Fruit fly (Drosophila melanogaster): Measurements from ENCODE around the gene CG42394.

CG42394 gene

DNA sequence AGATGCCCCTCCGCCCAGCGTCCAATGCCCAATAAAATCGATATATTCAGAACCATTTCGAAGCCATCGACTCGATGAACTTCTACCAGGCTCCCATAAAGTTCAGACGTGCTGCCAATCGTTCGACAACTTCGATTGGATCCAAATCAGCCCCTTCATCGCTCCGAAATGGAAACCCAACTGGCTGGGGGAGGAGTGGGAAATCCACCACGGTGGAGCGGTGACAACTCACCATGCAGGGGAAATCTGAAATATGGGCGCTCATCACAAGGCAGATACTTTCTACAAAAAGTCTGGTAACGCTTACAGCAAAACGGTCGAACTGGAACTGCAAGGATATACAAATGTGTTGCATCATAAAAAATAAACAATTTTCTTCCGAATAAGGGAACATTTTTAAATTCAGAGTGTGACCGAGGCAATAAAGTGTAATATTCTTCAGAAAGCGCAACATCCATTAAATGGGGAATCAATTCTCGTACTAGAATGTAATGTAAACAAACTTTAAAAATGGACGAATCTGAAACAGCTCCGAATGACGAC, 2.7 kb downstream of the CG42394 start, which contains the start of gene CG4565 (continued):
- TF ChIP-seq CG2875 (GFP tag; optimal IDR thresholded peaks at IDR 0.05) (no peak), BtbVII (GFP tag; optimal IDR thresholded peaks at IDR 0.05) (no peak), CG12155 (GFP tag; optimal IDR thresholded peaks at IDR 0.05) (no peak), tgo (GFP tag; IDR thresholded peaks at IDR 0.05) (no peak), CG17829 (tag; optimal IDR thresholded peaks at IDR 0.05) (peak; percentile 8), nerfin-1 (tag; optimal IDR thresholded peaks at IDR 0.05) (peak; percentile 32), sens (GFP tag) (peak; percentile 13), nerfin-2 (GFP tag; IDR thresholded peaks at IDR 0.05; ENCODE audit: partially characterized antibody) (no peak), jumu (GFP tag; optimal IDR thresholded peaks at IDR 0.05) (no peak), CG12769 (tag; optimal IDR thresholded peaks at IDR 0.05) (no peak), gce (GFP tag; IDR thresholded peaks at IDR 0.05) (no peak), Usf (GFP tag; optimal IDR thresholded peaks at IDR 0.05) (no peak), crol (GFP tag; IDR thresholded peaks at IDR 0.05) (peak; percentile 63; the same call in 1 of the 2 replicates), otp (GFP tag; IDR thresholded peaks at IDR 0.05) (no peak), E2f1 (GFP tag; IDR thresholded peaks at IDR 0.05) (no peak), D (optimal IDR thresholded peaks at IDR 0.05) (no peak), D (GFP tag; optimal IDR thresholded peaks at IDR 0.05) (no peak), Dek (tag; optimal IDR thresholded peaks at IDR 0.05) (no peak), Dip3 (GFP tag; optimal IDR thresholded peaks at IDR 0.05) (no peak), CG8944 (GFP tag; optimal IDR thresholded peaks at IDR 0.05) (no peak), disco-r (GFP tag; optimal IDR thresholded peaks at IDR 0.05) (no peak), CG9609 (GFP tag; optimal IDR thresholded peaks at IDR 0.05) (no peak), CG6765 (GFP tag; optimal IDR thresholded peaks at IDR 0.05) (peak; percentile 25), Fer3 (tag; optimal IDR thresholded peaks at IDR 0.05) (no peak), ind (GFP tag; optimal IDR thresholded peaks at IDR 0.05) (no peak), CrebB (tag; optimal IDR thresholded peaks at IDR 0.05) (peak; percentile 1), CG34376 (GFP tag; optimal IDR thresholded peaks at IDR 0.05) (peak; percentile 64), wek (GFP tag; optimal IDR thresholded peaks at IDR 0.05) (no peak), Hsf (GFP tag; optimal IDR thresholded peaks at IDR 0.05) (no peak), Rx (GFP tag; IDR thresholded peaks at IDR 0.05) (no peak), CG17359 (tag; optimal IDR thresholded peaks at IDR 0.05) (no peak), D19A (tag; optimal IDR thresholded peaks at IDR 0.05) (no peak), MBD-R2 (GFP tag; IDR thresholded peaks at IDR 0.05) (0 out of 2 replicates have a peak, but pooled peaks have one; percentile 21), emc (GFP tag; optimal IDR thresholded peaks at IDR 0.05) (no peak), CG30403 (GFP tag; optimal IDR thresholded peaks at IDR 0.05) (no peak), HLH4C (GFP tag; IDR thresholded peaks at IDR 0.05; ENCODE audit: partially characterized antibody) (peak; percentile 35; the same call in 1 of the 3 replicates), Gsc (GFP tag; IDR thresholded peaks at IDR 0.05) (no peak), gt (GFP tag; IDR thresholded peaks at IDR 0.05) (no peak), CG4617 (GFP tag; optimal IDR thresholded peaks at IDR 0.05; ENCODE audit: borderline replicate concordance) (no peak), PHDP (tag; optimal IDR thresholded peaks at IDR 0.05) (no peak), CG17361 (GFP tag; IDR thresholded peaks at IDR 0.05) (no peak), gsb (GFP tag; IDR thresholded peaks at IDR 0.05) (no peak), Kr (GFP tag; optimal IDR thresholded peaks at IDR 0.05) (no peak), CG11456 (GFP tag; IDR thresholded peaks at IDR 0.05) (no peak), CG17186 (GFP tag; optimal IDR thresholded peaks at IDR 0.05) (no peak), NFAT (GFP tag; IDR thresholded peaks at IDR 0.05) (no peak), ERR (GFP tag; optimal IDR thresholded peaks at IDR 0.05) (no peak), lmd (GFP tag; IDR thresholded peaks at IDR 0.05) (no peak), unpg (GFP tag; optimal IDR thresholded peaks at IDR 0.05) (no peak), row (GFP tag; IDR thresholded peaks at IDR 0.05) (no peak; the same call in 2 of the 3 replicates), Hr78 (GFP tag; optimal IDR thresholded peaks at IDR 0.05) (no peak), NfI (GFP tag; optimal IDR thresholded peaks at IDR 0.05) (no peak)

Measured in whole organism, embryonic.